Fruit fly (Drosophila melanogaster): Measurements from ENCODE around the gene CG34447.

The CG34447 gene

dm6 chr2L:2426444-2427188, 6.8 kb upstream of the CG34447 start (continued):
- TF ChIP-seq CG9797 (GFP tag; optimal IDR thresholded peaks at IDR 0.05) (no peak), Hey (tag; optimal IDR thresholded peaks at IDR 0.05) (no peak), pita (GFP tag; optimal IDR thresholded peaks at IDR 0.05) (no peak), Eip74EF (GFP tag; optimal IDR thresholded peaks at IDR 0.05) (peak in 1 of 2 experiments; percentile 59), org-1 (GFP tag; optimal IDR thresholded peaks at IDR 0.05) (peak; percentile 33), Ravus (GFP tag; IDR thresholded peaks at IDR 0.05) (no peak), CG7556 (GFP tag; optimal IDR thresholded peaks at IDR 0.05) (peak; percentile 30), CG8765 (GFP tag; IDR thresholded peaks at IDR 0.05) (no peak), CG12155 (GFP tag; optimal IDR thresholded peaks at IDR 0.05) (peak; percentile 34), Dbx (GFP tag; IDR thresholded peaks at IDR 0.05) (no peak), cato (GFP tag; optimal IDR thresholded peaks at IDR 0.05; ENCODE audit: borderline replicate concordance) (peak; percentile 41), CG10366 (GFP tag; IDR thresholded peaks at IDR 0.05) (peak; percentile 42; the same call in 1 of the 2 replicates), CG3726 (GFP tag; IDR thresholded peaks at IDR 0.05) (no peak), HLHmδ (GFP tag; optimal IDR thresholded peaks at IDR 0.05) (no peak), CG17802 (tag; optimal IDR thresholded peaks at IDR 0.05) (no peak), CG9609 (GFP tag; optimal IDR thresholded peaks at IDR 0.05) (peak; percentile 37), CG17359 (tag; optimal IDR thresholded peaks at IDR 0.05) (peak; percentile 75), danr (GFP tag; IDR thresholded peaks at IDR 0.05) (peak; percentile 13; the same call in 1 of the 2 replicates), CG2202 (tag; optimal IDR thresholded peaks at IDR 0.05) (no peak), CG34422 (GFP tag; IDR thresholded peaks at IDR 0.05) (peak; percentile 65; the same call in 2 of the 3 replicates), CG3281 (GFP tag; optimal IDR thresholded peaks at IDR 0.05) (peak; percentile 21), CG17612 (GFP tag; IDR thresholded peaks at IDR 0.05) (no peak), CG4360 (GFP tag; IDR thresholded peaks at IDR 0.05) (no peak), crol (GFP tag; IDR thresholded peaks at IDR 0.05) (peak; percentile 90), CG15269 (tag; optimal IDR thresholded peaks at IDR 0.05) (peak; percentile 55), D19A (tag; optimal IDR thresholded peaks at IDR 0.05) (peak; percentile 17), Atf6 (GFP tag; IDR thresholded peaks at IDR 0.05) (peak; percentile 39; the same call in 1 of the 2 replicates), Sox102F (GFP tag; optimal IDR thresholded peaks at IDR 0.05) (peak; percentile 85), ranshi (GFP tag; IDR thresholded peaks at IDR 0.05) (peak; percentile 57), jing (GFP tag; optimal IDR thresholded peaks at IDR 0.05) (peak; percentile 31), HmgD (GFP tag; optimal IDR thresholded peaks at IDR 0.05) (no peak), chn (GFP tag; optimal IDR thresholded peaks at IDR 0.05) (peak; percentile 28), Poxn (GFP tag; IDR thresholded peaks at IDR 0.05) (no peak), CG17385 (GFP tag; optimal IDR thresholded peaks at IDR 0.05) (peak; percentile 41), CG10267 (tag; optimal IDR thresholded peaks at IDR 0.05) (peak; percentile 5), CG1832 (GFP tag; optimal IDR thresholded peaks at IDR 0.05) (no peak), CG12219 (GFP tag; optimal IDR thresholded peaks at IDR 0.05) (peak; percentile 52), ATbp (GFP tag; optimal IDR thresholded peaks at IDR 0.05) (peak; percentile 68), CG34376 (GFP tag; optimal IDR thresholded peaks at IDR 0.05) (no peak), Antp (GFP tag; optimal IDR thresholded peaks at IDR 0.05) (peak; percentile 55), CG13296 (GFP tag; optimal IDR thresholded peaks at IDR 0.05) (no peak), Kr (GFP tag; optimal IDR thresholded peaks at IDR 0.05) (no peak), CG11504 (tag; optimal IDR thresholded peaks at IDR 0.05) (peak; percentile 81), sob (GFP tag; IDR thresholded peaks at IDR 0.05) (peak; percentile 46; the same call in 1 of the 2 replicates), CG30403 (GFP tag; optimal IDR thresholded peaks at IDR 0.05) (peak; percentile 66), CG18011 (GFP tag; optimal IDR thresholded peaks at IDR 0.05) (no peak), CG18599 (GFP tag; optimal IDR thresholded peaks at IDR 0.05) (peak; percentile 42), slbo (GFP tag; IDR thresholded peaks at IDR 0.05) (0 out of 2 replicates have a peak, but pooled peaks have one; percentile 20), Blimp-1 (GFP tag; optimal IDR thresholded peaks at IDR 0.05) (peak; percentile 70)

All from whole organism, embryonic.